Worm (Caenorhabditis elegans) whole organism, L3 larva: Measurements from ENCODE around the gene srsx-27.

Experiments
- ceh-28 ChIP-seq: fragments of 150-350 bp; optimal IDR thresholded peaks from 2 replicates; lab custom pipeline; 2014; ENCODE audit warnings: missing biosample characterization, missing genetic modification reagents, missing genetic modification characterization
- elt-1 ChIP-seq: fragments of 150-350 bp; optimal IDR thresholded peaks from 2 replicates; lab custom pipeline; 2014; ENCODE audit warnings: missing biosample characterization, missing genetic modification characterization
- fkh-10 ChIP-seq: sonication (generic microtip); optimal IDR thresholded peaks from 2 replicates; lab custom pipeline; 2017; ENCODE audit warnings: missing biosample characterization, missing genetic modification reagents, missing genetic modification characterization
- mdl-1 ChIP-seq: fragments of 150-350 bp; optimal IDR thresholded peaks from 2 replicates; lab custom pipeline; 2014; ENCODE audit warnings: missing biosample characterization, missing genetic modification characterization
- nfya-1 ChIP-seq: sonication (generic microtip); optimal IDR thresholded peaks from 2 replicates; lab custom pipeline; 2017; ENCODE audit warnings: missing genetic modification characterization, mild to moderate bottlenecking, missing compliant biosample characterization, antibody characterized with exemption, moderate library complexity; ENCODE audit not compliant: insufficient read depth
- nhr-23 ChIP-seq: fragments of 150-350 bp; optimal IDR thresholded peaks from 2 replicates; lab custom pipeline; 2014; ENCODE audit warnings: missing biosample characterization, missing genetic modification reagents, missing genetic modification characterization
- nhr-237 ChIP-seq: fragments of 150-350 bp; optimal IDR thresholded peaks from 2 replicates; lab custom pipeline; 2014; ENCODE audit warnings: missing biosample characterization, missing genetic modification characterization
- nhr-25 ChIP-seq: sonication (generic microtip); optimal IDR thresholded peaks from 2 replicates; lab custom pipeline; 2017; ENCODE audit warnings: missing biosample characterization, missing genetic modification characterization
- unc-39 ChIP-seq: sonication (generic microtip); optimal IDR thresholded peaks from 4 replicates; lab custom pipeline; 2017; ENCODE audit warnings: missing biosample characterization, missing genetic modification characterization
- unc-62 ChIP-seq: fragments of 150-350 bp; sonication (generic microtip); optimal IDR thresholded peaks from 4 replicates; lab custom pipeline; 2014; ENCODE audit warnings: missing biosample characterization, missing genetic modification reagents, missing genetic modification characterization
- zag-1 ChIP-seq: fragments of 150-350 bp; optimal IDR thresholded peaks from 2 replicates; lab custom pipeline; 2014; ENCODE audit warnings: missing biosample characterization, missing genetic modification characterization

- no peak for TF ChIP-seq nhr-237 (tag; lab: Kevin White, UChicago)
- no peak for TF ChIP-seq mdl-1 (tag; lab: Kevin White, UChicago)
- TF ChIP-seq nfya-1 = peak; percentile 52
- no peak for TF ChIP-seq fkh-10 (GFP tag; lab: Kevin White, UChicago)
- TF ChIP-seq unc-39 (tag; lab: Kevin White, UChicago) = no peak
- peak; percentile 17 for TF ChIP-seq nhr-25 (tag; lab: Kevin White, UChicago)
- TF ChIP-seq unc-62 (GFP tag; lab: Kevin White, UChicago) = no peak
- TF ChIP-seq nhr-23 = no peak
- no peak for TF ChIP-seq zag-1 (tag; lab: Kevin White, UChicago)
- TF ChIP-seq ceh-28 (tag; lab: Kevin White, UChicago) = no peak
- TF ChIP-seq elt-1 = no peak
Measured at ce11 chrV:10134077-10134693, 15.6 kb upstream of the srsx-27 start, which contains the start of the genes C08B6.18, wdr-20 and C08B6.8.
